Worm (Caenorhabditis elegans): ENCODE results near the gene gpch-1.
A peak's percentile ranks its signal among the peaks of the same experiment; 100 is the strongest.

gpch-1 gene

DNA sequence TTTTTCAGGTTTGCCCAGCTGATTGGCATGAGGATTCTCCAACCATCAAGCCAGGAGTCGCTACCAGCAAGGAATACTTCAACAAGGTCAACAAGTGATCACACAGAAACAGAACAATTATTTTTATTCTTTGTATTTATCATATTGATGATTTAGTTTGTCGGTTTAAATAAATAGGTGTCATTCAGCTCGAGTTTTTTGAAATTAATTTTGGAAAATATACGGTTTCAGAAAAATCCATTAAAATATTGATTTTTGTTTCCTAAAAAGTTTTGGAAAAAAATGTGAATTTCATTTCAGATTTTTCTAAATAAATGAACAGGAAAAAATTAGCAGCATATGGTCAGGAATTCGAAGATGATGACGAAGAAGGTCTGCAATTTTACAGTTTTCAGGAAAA lies at the start of gene gpch-1:
Gene gpch-1 (plus strand): TSS at position 301 of the 400 bp plus-strand sequence.
- TF ChIP-seq ztf-23 (GFP tag; IDR thresholded peaks at IDR 0.05) (no peak), ref-1 (GFP tag; conservative IDR thresholded peaks at IDR 0.05) (no peak), klf-2 (GFP tag; conservative IDR thresholded peaks at IDR 0.05) (no peak), med-1 (GFP tag; optimal IDR thresholded peaks at IDR 0.05; ENCODE audit: insufficient read depth) (no peak), T22C8.4 (GFP tag; IDR thresholded peaks at IDR 0.05) (no peak), ztf-29 (GFP tag; IDR thresholded peaks at IDR 0.05) (no peak), cog-1 (tag; optimal IDR thresholded peaks at IDR 0.05) (no peak), flt-1 (GFP tag; IDR thresholded peaks at IDR 0.05) (no peak), tab-1 (GFP tag; IDR thresholded peaks at IDR 0.05) (no peak)

DNA sequence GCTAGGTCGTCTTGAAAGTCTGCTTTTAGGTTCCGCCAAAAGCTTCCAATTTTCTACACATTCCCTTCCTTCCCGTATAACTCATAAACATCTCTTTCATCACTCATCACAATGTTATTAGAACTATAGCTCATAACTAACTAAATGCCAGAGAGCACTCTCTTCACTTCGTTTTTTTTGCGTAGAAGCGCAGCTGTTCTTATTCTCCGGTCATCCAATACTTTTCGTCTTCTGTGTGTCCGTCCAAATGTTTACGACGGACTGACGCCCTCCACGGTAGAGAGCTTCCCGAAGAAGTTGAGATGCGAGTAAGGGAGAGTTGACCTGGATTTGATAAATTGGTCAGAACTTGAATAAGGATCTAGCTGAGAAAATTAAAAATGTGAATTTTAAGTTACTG lies 49.1 kb upstream of the gpch-1 start:
- TF ChIP-seq T22C8.4 (GFP tag; IDR thresholded peaks at IDR 0.05) (no peak), ztf-29 (GFP tag; IDR thresholded peaks at IDR 0.05) (no peak), klf-2 (GFP tag; conservative IDR thresholded peaks at IDR 0.05) (no peak), ztf-23 (GFP tag; IDR thresholded peaks at IDR 0.05) (no peak)

DNA sequence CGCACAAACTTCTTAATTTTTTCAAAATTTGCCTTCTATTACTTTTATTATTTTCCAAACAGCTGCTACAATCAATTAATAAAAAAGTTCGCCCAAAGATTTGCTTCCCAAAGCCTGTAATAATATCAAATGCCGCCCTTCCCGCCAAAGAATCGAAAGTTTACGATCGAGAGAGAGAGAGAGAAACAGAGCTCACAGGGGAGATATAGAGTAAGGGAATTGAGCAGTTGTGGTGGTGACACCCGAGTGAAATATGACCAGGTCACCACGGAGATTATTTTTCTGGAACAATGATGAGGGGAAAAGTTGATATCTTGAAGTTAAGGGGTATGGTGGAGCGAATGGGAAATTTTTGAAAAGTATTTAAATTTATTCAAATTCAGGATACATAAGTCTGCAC lies 48.5 kb upstream of the gpch-1 start:
- TF ChIP-seq ztf-23 (GFP tag; IDR thresholded peaks at IDR 0.05) (no peak), flt-1 (GFP tag; IDR thresholded peaks at IDR 0.05) (no peak), klf-2 (GFP tag; conservative IDR thresholded peaks at IDR 0.05) (no peak), ztf-29 (GFP tag; IDR thresholded peaks at IDR 0.05) (no peak), T22C8.4 (GFP tag; IDR thresholded peaks at IDR 0.05) (no peak), cog-1 (tag; optimal IDR thresholded peaks at IDR 0.05) (no peak), ref-1 (GFP tag; conservative IDR thresholded peaks at IDR 0.05) (no peak), tab-1 (GFP tag; IDR thresholded peaks at IDR 0.05) (no peak), med-1 (GFP tag; optimal IDR thresholded peaks at IDR 0.05; ENCODE audit: insufficient read depth) (no peak)

DNA sequence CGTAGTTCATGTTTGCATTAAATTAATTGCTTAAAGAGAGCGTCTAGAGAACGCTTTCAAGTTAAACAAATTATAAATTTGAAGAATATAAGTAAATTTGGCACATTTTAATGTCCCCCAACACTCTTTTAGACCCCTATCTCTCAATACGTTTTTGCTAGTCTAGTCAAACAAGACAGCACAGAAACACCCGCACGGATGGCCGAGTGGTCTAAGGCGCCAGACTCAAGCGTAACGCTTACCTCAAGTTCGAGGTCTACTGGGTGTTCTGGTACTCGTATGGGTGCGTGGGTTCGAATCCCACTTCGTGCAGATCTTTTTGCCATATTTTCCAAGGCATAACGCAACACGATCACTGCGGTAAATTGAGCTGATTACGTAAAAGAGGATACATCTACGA lies 46.0 kb upstream of the gpch-1 start:
- TF ChIP-seq ztf-29 (GFP tag; IDR thresholded peaks at IDR 0.05), result no peak
- 0 out of 2 replicates have a peak, but pooled peaks have one; percentile 6 for TF ChIP-seq flt-1 (GFP tag; IDR thresholded peaks at IDR 0.05)

DNA sequence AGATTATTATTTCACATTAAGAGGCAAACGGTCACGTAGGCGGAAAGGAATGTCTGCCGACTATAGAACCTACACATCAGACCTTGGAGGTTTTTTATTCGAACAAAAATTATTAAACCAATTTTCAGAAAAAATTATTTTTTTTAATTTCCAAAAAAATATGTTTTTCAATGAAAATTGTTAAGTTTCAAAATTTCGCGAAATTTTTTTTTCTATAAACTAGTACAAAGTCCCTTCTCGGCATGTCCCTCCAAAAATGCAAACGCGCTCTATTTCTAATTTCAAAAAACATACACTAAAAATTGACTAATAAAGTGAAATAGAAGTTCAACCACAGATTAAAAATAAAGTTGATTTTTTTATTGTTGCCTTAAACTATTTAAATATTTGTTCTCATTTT lies 43.4 kb upstream of the gpch-1 start, which contains the start of gene ckb-1:
Gene ckb-1 (plus strand): TSS at position 301 of the 400 bp plus-strand sequence.
- TF ChIP-seq ztf-23 (GFP tag; IDR thresholded peaks at IDR 0.05) (no peak), tab-1 (GFP tag; IDR thresholded peaks at IDR 0.05) (no peak), cog-1 (tag; optimal IDR thresholded peaks at IDR 0.05) (no peak), med-1 (GFP tag; optimal IDR thresholded peaks at IDR 0.05; ENCODE audit: insufficient read depth) (no peak), T22C8.4 (GFP tag; IDR thresholded peaks at IDR 0.05) (no peak), ref-1 (GFP tag; conservative IDR thresholded peaks at IDR 0.05) (no peak), klf-2 (GFP tag; conservative IDR thresholded peaks at IDR 0.05) (no peak), flt-1 (GFP tag; IDR thresholded peaks at IDR 0.05) (no peak), ztf-29 (GFP tag; IDR thresholded peaks at IDR 0.05) (no peak)

DNA sequence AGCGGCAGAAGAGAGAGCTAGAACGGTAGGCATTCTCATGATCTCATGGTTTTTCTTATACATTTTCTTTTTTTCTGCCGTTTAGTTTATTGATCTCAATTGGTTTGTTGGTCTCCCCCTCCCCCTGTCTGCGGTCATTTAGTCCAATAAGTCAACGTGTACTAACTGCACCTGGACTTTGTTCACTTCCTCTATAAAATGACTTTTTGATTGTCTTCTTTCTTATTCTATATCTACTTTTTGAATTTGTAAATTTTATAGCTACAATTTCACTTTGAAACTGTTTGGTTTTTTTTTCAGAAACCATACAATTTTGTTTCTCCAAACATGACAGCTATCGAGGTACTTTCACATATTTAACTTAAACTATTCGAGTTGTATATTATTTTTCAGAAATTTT lies 40.7 kb upstream of the gpch-1 start, which contains the start of gene ckb-2:
Gene ckb-2 (plus strand): TSS at position 301 of the 400 bp plus-strand sequence.
- TF ChIP-seq med-1 (GFP tag; optimal IDR thresholded peaks at IDR 0.05; ENCODE audit: insufficient read depth) (no peak), T22C8.4 (GFP tag; IDR thresholded peaks at IDR 0.05) (no peak), ref-1 (GFP tag; conservative IDR thresholded peaks at IDR 0.05) (no peak), tab-1 (GFP tag; IDR thresholded peaks at IDR 0.05) (no peak), flt-1 (GFP tag; IDR thresholded peaks at IDR 0.05) (no peak), klf-2 (GFP tag; conservative IDR thresholded peaks at IDR 0.05) (no peak), ztf-23 (GFP tag; IDR thresholded peaks at IDR 0.05) (no peak), ztf-29 (GFP tag; IDR thresholded peaks at IDR 0.05) (no peak), cog-1 (tag; optimal IDR thresholded peaks at IDR 0.05) (no peak)

DNA sequence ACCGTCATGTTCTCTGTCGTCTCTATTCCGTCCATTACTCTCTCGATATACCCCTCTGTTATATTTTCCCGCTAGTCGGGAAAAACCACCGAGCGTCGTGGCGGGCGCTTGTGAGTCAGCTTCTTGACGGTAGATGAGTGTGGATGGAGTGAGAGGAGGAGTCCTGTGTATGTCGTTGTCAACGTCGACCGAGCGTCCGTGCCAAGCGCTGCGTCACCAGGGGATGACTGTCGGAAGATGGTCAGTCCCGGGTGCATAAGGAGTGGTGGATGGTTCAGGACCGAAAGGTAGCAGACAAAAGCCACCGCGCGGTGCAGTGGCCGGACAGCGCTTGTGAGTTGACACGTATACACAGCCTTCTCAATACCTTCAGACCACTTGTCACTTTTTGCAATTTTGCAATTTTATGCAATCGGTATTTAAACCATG lies 39.0 kb upstream of the gpch-1 start:
- TF ChIP-seq tab-1 (GFP tag; IDR thresholded peaks at IDR 0.05) (peak; percentile 87), T22C8.4 (GFP tag; IDR thresholded peaks at IDR 0.05) (peak; percentile 66; the same call in 1 of the 2 replicates), ztf-29 (GFP tag; IDR thresholded peaks at IDR 0.05) (0 out of 2 replicates have a peak, but pooled peaks have one; percentile 56), klf-2 (GFP tag; conservative IDR thresholded peaks at IDR 0.05) (0 out of 2 replicates have a peak, but pooled peaks have one; percentile 62), ztf-23 (GFP tag; IDR thresholded peaks at IDR 0.05) (peak; percentile 85), ref-1 (GFP tag; conservative IDR thresholded peaks at IDR 0.05) (peak; percentile 63), cog-1 (tag; optimal IDR thresholded peaks at IDR 0.05) (peak; percentile 27), flt-1 (GFP tag; IDR thresholded peaks at IDR 0.05) (peak; percentile 93)

DNA sequence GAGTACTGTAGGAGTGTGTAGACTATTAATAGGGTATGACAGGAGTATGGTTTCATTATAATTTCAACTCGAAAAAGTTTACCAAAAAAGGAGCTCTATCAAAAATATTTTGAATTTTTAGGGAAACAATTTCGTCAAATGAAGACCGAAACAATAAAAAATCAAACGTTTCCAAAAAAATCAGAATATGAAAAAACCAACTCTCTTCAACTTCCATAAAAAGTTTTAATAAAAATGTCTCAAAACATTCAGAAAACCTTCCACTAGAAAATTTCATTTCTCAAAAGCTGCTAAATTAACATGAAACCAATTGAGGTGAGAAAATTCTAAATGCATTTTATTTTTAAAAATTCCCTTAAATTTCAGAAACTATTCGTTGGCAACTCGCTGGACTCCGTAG lies 37.8 kb upstream of the gpch-1 start, which contains the start of gene ckb-3:
Gene ckb-3 (plus strand): TSS at position 301 of the 400 bp plus-strand sequence.
- TF ChIP-seq flt-1 (GFP tag; IDR thresholded peaks at IDR 0.05) (no peak), cog-1 (tag; optimal IDR thresholded peaks at IDR 0.05) (no peak), T22C8.4 (GFP tag; IDR thresholded peaks at IDR 0.05) (no peak), klf-2 (GFP tag; conservative IDR thresholded peaks at IDR 0.05) (no peak), ztf-29 (GFP tag; IDR thresholded peaks at IDR 0.05) (no peak), tab-1 (GFP tag; IDR thresholded peaks at IDR 0.05) (no peak), ztf-23 (GFP tag; IDR thresholded peaks at IDR 0.05) (no peak), med-1 (GFP tag; optimal IDR thresholded peaks at IDR 0.05; ENCODE audit: insufficient read depth) (no peak), ref-1 (GFP tag; conservative IDR thresholded peaks at IDR 0.05) (no peak)

DNA sequence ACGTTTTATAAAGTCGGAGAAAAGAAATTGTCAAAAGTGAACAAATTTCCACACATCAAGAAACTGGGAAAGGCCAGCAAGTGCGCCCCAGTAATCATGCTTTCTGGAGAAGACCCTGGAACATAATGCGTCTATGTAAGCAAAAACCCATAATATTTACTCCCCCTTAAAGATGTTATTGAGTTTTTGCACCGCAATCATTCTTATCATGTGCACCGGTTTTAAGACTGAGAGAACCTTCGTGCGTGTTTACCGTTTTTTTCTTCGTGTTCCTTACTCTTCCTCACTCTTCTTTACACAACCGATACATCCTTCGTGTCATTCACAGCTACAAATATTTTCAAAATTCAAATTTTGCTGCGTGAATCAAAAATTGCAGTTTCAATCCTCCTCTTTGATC lies 35.5 kb upstream of the gpch-1 start:
- no peak for TF ChIP-seq flt-1 (GFP tag; IDR thresholded peaks at IDR 0.05)
- no peak for TF ChIP-seq ztf-23 (GFP tag; IDR thresholded peaks at IDR 0.05)
- TF ChIP-seq med-1 (GFP tag; optimal IDR thresholded peaks at IDR 0.05; ENCODE audit: insufficient read depth), result no peak
- TF ChIP-seq ref-1 (GFP tag; conservative IDR thresholded peaks at IDR 0.05), result no peak
- TF ChIP-seq cog-1 (tag; optimal IDR thresholded peaks at IDR 0.05), result no peak
- no peak for TF ChIP-seq T22C8.4 (GFP tag; IDR thresholded peaks at IDR 0.05)
- no peak for TF ChIP-seq ztf-29 (GFP tag; IDR thresholded peaks at IDR 0.05)
- no peak for TF ChIP-seq klf-2 (GFP tag; conservative IDR thresholded peaks at IDR 0.05)
- no peak for TF ChIP-seq tab-1 (GFP tag; IDR thresholded peaks at IDR 0.05)

DNA sequence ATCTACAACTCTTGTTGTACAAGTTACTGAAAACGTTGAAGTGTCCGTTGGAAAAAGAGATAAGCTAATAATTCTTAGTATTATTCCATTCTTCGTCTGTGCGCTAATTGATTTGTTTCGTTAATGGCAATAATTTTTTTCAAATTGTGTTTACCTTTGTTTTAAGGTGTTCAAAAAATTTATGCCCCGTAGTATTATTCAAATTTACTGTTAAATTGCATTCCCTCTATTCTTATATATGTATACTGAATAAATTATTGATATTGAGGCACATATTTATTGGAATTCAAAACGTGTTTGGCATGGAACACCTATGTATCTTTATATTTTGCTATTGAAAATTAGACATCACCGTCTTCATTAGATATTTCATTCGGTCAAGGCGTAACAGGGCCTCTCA lies 33.5 kb upstream of the gpch-1 start, which contains the start of gene pals-26:
Gene pals-26 (plus strand): TSS at position 301 of the 400 bp plus-strand sequence.
- TF ChIP-seq cog-1 (tag; optimal IDR thresholded peaks at IDR 0.05) (no peak), klf-2 (GFP tag; conservative IDR thresholded peaks at IDR 0.05) (no peak), med-1 (GFP tag; optimal IDR thresholded peaks at IDR 0.05; ENCODE audit: insufficient read depth) (no peak), ztf-23 (GFP tag; IDR thresholded peaks at IDR 0.05) (no peak), ref-1 (GFP tag; conservative IDR thresholded peaks at IDR 0.05) (no peak), T22C8.4 (GFP tag; IDR thresholded peaks at IDR 0.05) (no peak), flt-1 (GFP tag; IDR thresholded peaks at IDR 0.05) (no peak), tab-1 (GFP tag; IDR thresholded peaks at IDR 0.05) (no peak)
